Worm (Caenorhabditis elegans): Measurements from ENCODE around the gene T23B7.2.
A peak's percentile ranks its signal among the peaks of the same experiment; 100 is the strongest.
"Not testable (repeated sequence)": the region's sequence is repeated elsewhere in the genome, so short reads cannot be mapped to it uniquely, and the experiment has no call there.

Gene T23B7.2

ce11 chrII:4863357-4863756 lies 21.3 kb upstream of the T23B7.2 start, which contains the start of the genes mpst-4 and F11G11.14:
Gene mpst-4, minus strand, starts transcription at chrII:4863457.
Gene F11G11.14, plus strand, starts transcription at chrII:4863681.
- TF ChIP-seq lin-39 (tag; optimal IDR thresholded peaks at IDR 0.05) (no peak), ztf-4 (tag; optimal IDR thresholded peaks at IDR 0.05) (no peak), dmd-4 (tag; optimal IDR thresholded peaks at IDR 0.05) (no peak), ztf-1 (GFP tag; conservative IDR thresholded peaks at IDR 0.05) (no peak), ama-1 (optimal IDR thresholded peaks at IDR 0.05) (no peak), elt-1 (tag; optimal IDR thresholded peaks at IDR 0.05) (no peak), alr-1 (tag; optimal IDR thresholded peaks at IDR 0.05) (no peak), blmp-1 (tag; optimal IDR thresholded peaks at IDR 0.05; ENCODE audit: insufficient read depth) (no peak), elt-3 (tag; optimal IDR thresholded peaks at IDR 0.05) (no peak), nhr-25 (tag; optimal IDR thresholded peaks at IDR 0.05) (no peak), crh-2 (tag; optimal IDR thresholded peaks at IDR 0.05) (no peak), F13H6.1 (tag; optimal IDR thresholded peaks at IDR 0.05) (no peak), sem-4 (tag; optimal IDR thresholded peaks at IDR 0.05) (no peak), nhr-21 (tag; optimal IDR thresholded peaks at IDR 0.05) (no peak), R02D3.7 (tag; optimal IDR thresholded peaks at IDR 0.05) (no peak), unc-62 (GFP tag; optimal IDR thresholded peaks at IDR 0.05) (no peak), C34F6.9 (tag; optimal IDR thresholded peaks at IDR 0.05) (no peak), nhr-11 (tag; optimal IDR thresholded peaks at IDR 0.05) (no peak), sma-3 (GFP tag; optimal IDR thresholded peaks at IDR 0.05) (no peak), nhr-12 (tag; optimal IDR thresholded peaks at IDR 0.05) (no peak)

- TF ChIP-seq mab-5, gmeb-1, skn-1 (tag; optimal IDR thresholded peaks at IDR 0.05): not testable (repeated sequence)
Observed at ce11 chrII:4860260-4860659, 18.2 kb upstream of the T23B7.2 start, which contains the start of the genes nspd-5 and F11G11.4. Gene nspd-5, minus strand, starts transcription at chrII:4860360. Gene F11G11.4, plus strand, starts transcription at chrII:4860594.

ce11 chrII:4858906-4859411 lies 16.9 kb upstream of the T23B7.2 start:
- TF ChIP-seq peb-1 (tag; optimal IDR thresholded peaks at IDR 0.05) (no peak), nhr-12 (tag; optimal IDR thresholded peaks at IDR 0.05) (no peak), gmeb-1 (tag; optimal IDR thresholded peaks at IDR 0.05) (no peak), ztf-4 (tag; optimal IDR thresholded peaks at IDR 0.05) (peak; percentile 35), ama-1 (optimal IDR thresholded peaks at IDR 0.05) (peak; percentile 59), elt-1 (tag; optimal IDR thresholded peaks at IDR 0.05) (no peak), ZK546.5 (tag; optimal IDR thresholded peaks at IDR 0.05) (no peak)

- TF ChIP-seq Y55F3AM.14 (GFP tag; optimal IDR thresholded peaks at IDR 0.05) = no peak
- peak; percentile 68 for TF ChIP-seq ama-1 (optimal IDR thresholded peaks at IDR 0.05)
- TF ChIP-seq peb-1 (tag; optimal IDR thresholded peaks at IDR 0.05) = no peak
- TF ChIP-seq ztf-4 (tag; optimal IDR thresholded peaks at IDR 0.05) = peak; percentile 33
- no peak for TF ChIP-seq ceh-82 (tag; optimal IDR thresholded peaks at IDR 0.05)
- TF ChIP-seq crh-2 (tag; optimal IDR thresholded peaks at IDR 0.05) = no peak
- no peak for TF ChIP-seq unc-62 (GFP tag; optimal IDR thresholded peaks at IDR 0.05)
- no peak for TF ChIP-seq gmeb-1 (tag; optimal IDR thresholded peaks at IDR 0.05)
- TF ChIP-seq elt-3 (tag; optimal IDR thresholded peaks at IDR 0.05) = no peak
- TF ChIP-seq elt-1 (tag; optimal IDR thresholded peaks at IDR 0.05) = no peak
- no peak for TF ChIP-seq lin-13 (GFP tag; optimal IDR thresholded peaks at IDR 0.05)
- TF ChIP-seq aly-2 (tag; optimal IDR thresholded peaks at IDR 0.05) = no peak
- no peak for TF ChIP-seq lin-39 (tag; optimal IDR thresholded peaks at IDR 0.05)
Observed at ce11 chrII:4857873-4858364, 15.9 kb upstream of the T23B7.2 start, which contains the start of gene F11G11.5. Gene F11G11.5, plus strand, starts transcription at chrII:4857923.

ce11 chrII:4857086-4857485 lies 15.0 kb upstream of the T23B7.2 start:
- TF ChIP-seq elt-1 (tag; optimal IDR thresholded peaks at IDR 0.05) (no peak), mbf-1 (tag; optimal IDR thresholded peaks at IDR 0.05) (no peak), alr-1 (tag; optimal IDR thresholded peaks at IDR 0.05) (no peak), sma-9 (GFP tag; optimal IDR thresholded peaks at IDR 0.05) (peak; percentile 18), sma-9 (tag; optimal IDR thresholded peaks at IDR 0.05) (no peak), lsy-2 (tag; optimal IDR thresholded peaks at IDR 0.05) (no peak), unc-62 (GFP tag; optimal IDR thresholded peaks at IDR 0.05) (no peak), fos-1 (tag; optimal IDR thresholded peaks at IDR 0.05) (peak; percentile 94), crh-2 (tag; optimal IDR thresholded peaks at IDR 0.05) (peak; percentile 32), mdl-1 (tag; optimal IDR thresholded peaks at IDR 0.05) (no peak), ztf-1 (GFP tag; conservative IDR thresholded peaks at IDR 0.05) (no peak), nhr-129 (tag; optimal IDR thresholded peaks at IDR 0.05) (peak; percentile 17), ZK546.5 (tag; optimal IDR thresholded peaks at IDR 0.05) (no peak), ceh-16 (tag; optimal IDR thresholded peaks at IDR 0.05) (no peak), nhr-21 (tag; optimal IDR thresholded peaks at IDR 0.05) (no peak), snpc-4 (tag; optimal IDR thresholded peaks at IDR 0.05) (no peak), nhr-25 (tag; optimal IDR thresholded peaks at IDR 0.05) (no peak), gmeb-1 (tag; optimal IDR thresholded peaks at IDR 0.05) (no peak), nhr-77 (tag; optimal IDR thresholded peaks at IDR 0.05) (no peak)
